Worm (Caenorhabditis elegans) whole organism, L1 larva: ENCODE data around the gene F09C12.8.

Experiments used
- ama-1 ChIP-seq: fragments of 150-350 bp; optimal IDR thresholded peaks from 2 replicates; lab custom pipeline; 2014
- blmp-1 ChIP-seq: fragments of 150-350 bp; optimal IDR thresholded peaks from 2 replicates; lab custom pipeline; 2014; ENCODE audit warnings: missing biosample characterization, missing genetic modification characterization
- efl-3 ChIP-seq: fragments of 200-800 bp; sonication (Bioruptor generic); optimal IDR thresholded peaks from 2 replicates; lab custom pipeline; 2018; ENCODE audit warnings: mild to moderate bottlenecking, missing genetic modification characterization, missing compliant biosample characterization
- elt-2 ChIP-seq: sonication (generic microtip); optimal IDR thresholded peaks from 2 replicates; lab custom pipeline; 2016; ENCODE audit warnings: missing genetic modification characterization, mild to moderate bottlenecking, inconsistent platforms, missing compliant biosample characterization, missing genetic modification reagents
- lin-39 ChIP-seq: fragments of 150-350 bp; optimal IDR thresholded peaks from 2 replicates; lab custom pipeline; 2014; ENCODE audit warnings: missing biosample characterization, missing genetic modification reagents, missing genetic modification characterization
- lir-3 ChIP-seq: sonication (generic microtip); optimal IDR thresholded peaks from 2 replicates; lab custom pipeline; 2016; ENCODE audit warnings: mild to moderate bottlenecking, missing genetic modification characterization, moderate library complexity, missing compliant biosample characterization; ENCODE audit not compliant: poor library complexity
- mdl-1 ChIP-seq, 2 experiments: fragments of 150-350 bp; optimal IDR thresholded peaks; 2 replicates each; lab custom pipeline; 2014 to 2017; ENCODE audit warnings: missing biosample characterization in 2 of 2, missing genetic modification characterization in 2 of 2, inconsistent platforms in 1 of 2
- mep-1 ChIP-seq: fragments of 150-350 bp; optimal IDR thresholded peaks from 2 replicates; lab custom pipeline; 2014; ENCODE audit warnings: missing biosample characterization, missing genetic modification characterization
- nhr-77 ChIP-seq: fragments of 150-350 bp; optimal IDR thresholded peaks from 2 replicates; lab custom pipeline; 2014; ENCODE audit warnings: missing biosample characterization, missing genetic modification characterization
- pqm-1 ChIP-seq: sonication (generic microtip); optimal IDR thresholded peaks from 3 replicates; lab custom pipeline; 2017; ENCODE audit warnings: missing biosample characterization, missing genetic modification characterization
- tbx-2 ChIP-seq: sonication (generic microtip); optimal IDR thresholded peaks from 2 replicates; lab custom pipeline; 2016; ENCODE audit warnings: missing genetic modification characterization, missing compliant biosample characterization
- zag-1 ChIP-seq: fragments of 150-350 bp; optimal IDR thresholded peaks from 2 replicates; lab custom pipeline; 2014; ENCODE audit warnings: missing biosample characterization, missing genetic modification characterization

- TF ChIP-seq elt-2 (tag; lab: Kevin White, UChicago) = no peak
- TF ChIP-seq lir-3 = no peak
- TF ChIP-seq lin-39 = no peak
- no peak for TF ChIP-seq efl-3
- TF ChIP-seq mep-1 = no peak
- TF ChIP-seq blmp-1 (tag; lab: Kevin White, UChicago) = no peak
- TF ChIP-seq ama-1 (lab: Kevin White, UChicago) = no peak
- no peak for TF ChIP-seq tbx-2 (tag; lab: Kevin White, UChicago)
- TF ChIP-seq mdl-1 (tag; optimal IDR thresholded peaks at IDR 0.05; lab: Kevin White, UChicago) = no peak
- no peak for TF ChIP-seq pqm-1 (tag; lab: Kevin White, UChicago)
- TF ChIP-seq zag-1 (tag; lab: Kevin White, UChicago) = no peak
- no peak for TF ChIP-seq nhr-77 (tag; lab: Kevin White, UChicago)
Measured at ce11 chrII:5112082-5112481, at the start of gene F09C12.8.
